Worm (Caenorhabditis elegans) whole organism, early embryonic: Measurements from ENCODE around the gene spop-1.

Source experiments
- ceh-36 ChIP-seq: sonication (generic microtip); optimal IDR thresholded peaks from 2 replicates; lab custom pipeline; 2016; ENCODE audit warnings: missing genetic modification characterization, inconsistent platforms, missing compliant biosample characterization
- hnd-1 ChIP-seq: sonication (generic microtip); optimal IDR thresholded peaks from 2 replicates; lab custom pipeline; 2016; ENCODE audit warnings: missing genetic modification characterization, missing compliant biosample characterization
- tbx-11 ChIP-seq: fragments of 200-800 bp; sonication (Bioruptor generic); IDR thresholded peaks from 2 replicates; pipeline ENCODE4 v1.3.6; 2022; ENCODE audit warnings: missing genetic modification characterization, missing compliant biosample characterization
- tbx-37 ChIP-seq: fragments of 200-800 bp; sonication (Bioruptor generic); conservative IDR thresholded peaks from 2 replicates; pipeline ENCODE4 v1.3.6; 2022; ENCODE audit warnings: missing genetic modification reagents, missing genetic modification characterization, missing compliant biosample characterization

- TF ChIP-seq ceh-36 (tag; lab: Kevin White, UChicago) = no peak
- TF ChIP-seq tbx-11 (GFP tag; lab: Robert Waterston, UW) = no peak
- TF ChIP-seq hnd-1 (tag; lab: Kevin White, UChicago) = no peak
- TF ChIP-seq tbx-37 (GFP tag; lab: Robert Waterston, UW) = no peak
These were observed 3.5 kb upstream of the spop-1 start, which contains the start of gene kel-10 for ce11 chrIII:10101352-10101751.
